Worm (Caenorhabditis elegans): ENCODE results near the gene R05F9.7.

ce11 chrII:4837659-4838058, 48.4 kb upstream of the R05F9.7 start, which contains the start of gene C33F10.12:
- TF ChIP-seq nhr-179 (tag; optimal IDR thresholded peaks at IDR 0.05) (no peak), unc-62 (GFP tag; optimal IDR thresholded peaks at IDR 0.05) (no peak), F52B5.7 (tag; optimal IDR thresholded peaks at IDR 0.05) (no peak), ztf-25 (GFP tag; IDR thresholded peaks at IDR 0.05) (no peak), C17E4.6 (GFP tag; IDR thresholded peaks at IDR 0.05) (no peak), athp-1 (tag; optimal IDR thresholded peaks at IDR 0.05) (no peak), let-526 (GFP tag; IDR thresholded peaks at IDR 0.05) (no peak)

Measured in whole organism, young adult.